Fruit fly (Drosophila melanogaster) whole organism, prepupa: ENCODE results near the gene CG31697.
A peak's percentile ranks its signal among the peaks of the same experiment; 100 is the strongest.

Experiments
- Blimp-1 ChIP-seq: fragments of 200-800 bp; sonication (Bioruptor generic); optimal IDR thresholded peaks from 3 replicates; lab custom pipeline; 2017; ENCODE audit warnings: missing biosample characterization, missing genetic modification characterization, mild to moderate bottlenecking, moderate library complexity, missing genetic modification reagents
- CG10631 ChIP-seq: fragments of 200-800 bp; sonication (Bioruptor generic); optimal IDR thresholded peaks from 2 replicates; lab custom pipeline; 2016; ENCODE audit warnings: missing biosample characterization, missing genetic modification characterization
- CG10669 ChIP-seq: fragments of 200-800 bp; sonication (Bioruptor generic); optimal IDR thresholded peaks from 3 replicates; lab custom pipeline; 2018; ENCODE audit warnings: missing biosample characterization, mild to moderate bottlenecking, missing genetic modification characterization, moderate library complexity
- CG11294 ChIP-seq: fragments of 200-800 bp; sonication (Bioruptor generic); IDR thresholded peaks from 2 replicates; pipeline ENCODE4 v1.3.6; 2022; ENCODE audit warnings: missing biosample characterization, missing genetic modification characterization
- CG11902 ChIP-seq: fragments of 200-800 bp; sonication (Bioruptor generic); optimal IDR thresholded peaks from 3 replicates; lab custom pipeline; 2016; ENCODE audit warnings: missing biosample characterization, missing genetic modification characterization
- CG1621 ChIP-seq: fragments of 200-800 bp; sonication (Bioruptor generic); optimal IDR thresholded peaks from 3 replicates; lab custom pipeline; 2018; ENCODE audit warnings: missing biosample characterization, mild to moderate bottlenecking, missing genetic modification characterization
- CG16779 ChIP-seq: fragments of 200-800 bp; sonication (Bioruptor generic); optimal IDR thresholded peaks from 3 replicates; lab custom pipeline; 2017; ENCODE audit warnings: missing biosample characterization, mild to moderate bottlenecking, missing genetic modification characterization
- CG31627 ChIP-seq: fragments of 200-800 bp; sonication (Bioruptor generic); optimal IDR thresholded peaks from 3 replicates; lab custom pipeline; 2016; ENCODE audit warnings: missing biosample characterization, missing genetic modification characterization
- CG32006 ChIP-seq: fragments of 200-800 bp; sonication (Bioruptor generic); optimal IDR thresholded peaks from 3 replicates; lab custom pipeline; 2017; ENCODE audit warnings: missing biosample characterization, mild to moderate bottlenecking, missing genetic modification characterization
- CG3919 ChIP-seq: fragments of 200-800 bp; sonication (Bioruptor generic); optimal IDR thresholded peaks from 3 replicates; lab custom pipeline; 2016; ENCODE audit warnings: missing biosample characterization, missing genetic modification characterization
- CG6163 ChIP-seq: fragments of 200-800 bp; sonication (Bioruptor generic); IDR thresholded peaks from 3 replicates; pipeline ENCODE4 v1.3.6; 2022; ENCODE audit warnings: missing biosample characterization, missing genetic modification characterization
- CG6808 ChIP-seq: fragments of 200-800 bp; sonication (Bioruptor generic); optimal IDR thresholded peaks from 3 replicates; lab custom pipeline; 2017; ENCODE audit warnings: missing biosample characterization, missing genetic modification characterization, mild to moderate bottlenecking, moderate library complexity, missing genetic modification reagents
- CG6854 ChIP-seq: fragments of 200-800 bp; sonication (Bioruptor generic); optimal IDR thresholded peaks from 2 replicates; lab custom pipeline; 2017; ENCODE audit warnings: missing biosample characterization, mild to moderate bottlenecking, missing genetic modification characterization
- CG8119 ChIP-seq: fragments of 200-800 bp; sonication (Bioruptor generic); IDR thresholded peaks from 3 replicates; pipeline ENCODE4 v1.3.6; 2022; ENCODE audit warnings: missing biosample characterization, missing genetic modification characterization
- CG8319 ChIP-seq: fragments of 200-800 bp; sonication (Bioruptor generic); optimal IDR thresholded peaks from 3 replicates; lab custom pipeline; 2016; ENCODE audit warnings: missing biosample characterization, missing genetic modification characterization
- CG8632 ChIP-seq: fragments of 200-800 bp; sonication (Bioruptor generic); optimal IDR thresholded peaks from 3 replicates; lab custom pipeline; 2016; ENCODE audit warnings: missing biosample characterization, missing genetic modification characterization
- CG9139 ChIP-seq: fragments of 200-800 bp; sonication (Bioruptor generic); optimal IDR thresholded peaks from 3 replicates; lab custom pipeline; 2017; ENCODE audit warnings: missing biosample characterization, mild to moderate bottlenecking, missing genetic modification characterization
- Eip75B ChIP-seq: fragments of 200-800 bp; sonication (Bioruptor generic); optimal IDR thresholded peaks from 3 replicates; lab custom pipeline; 2016; ENCODE audit warnings: missing biosample characterization, missing genetic modification characterization
- Eip78C ChIP-seq: fragments of 200-800 bp; sonication (Bioruptor generic); peaks from one replicate; lab custom pipeline; 2016; ENCODE audit warnings: missing biosample characterization, missing genetic modification characterization
- Eip93F ChIP-seq: fragments of 200-800 bp; sonication (Bioruptor generic); optimal IDR thresholded peaks from 2 replicates; lab custom pipeline; 2016; ENCODE audit warnings: missing biosample characterization, mild to moderate bottlenecking, missing genetic modification characterization
- Ets21C ChIP-seq: fragments of 200-800 bp; sonication (Bioruptor generic); optimal IDR thresholded peaks from 3 replicates; lab custom pipeline; 2016; ENCODE audit warnings: missing biosample characterization, missing genetic modification characterization
- Ets96B ChIP-seq: fragments of 200-800 bp; optimal IDR thresholded peaks from 2 replicates; lab custom pipeline; 2019; ENCODE audit warnings: missing biosample characterization, mild to moderate bottlenecking, missing genetic modification characterization, moderate library complexity
- Gug ChIP-seq: fragments of 200-800 bp; sonication (Bioruptor generic); IDR thresholded peaks from 2 replicates; pipeline ENCODE4 v1.3.6; 2022; ENCODE audit warnings: missing biosample characterization, missing genetic modification characterization
- Hr38 ChIP-seq: sonication (Bioruptor generic); optimal IDR thresholded peaks from 2 replicates; lab custom pipeline; 2016; ENCODE audit warnings: missing biosample characterization, missing genetic modification characterization
- Hr39 ChIP-seq: fragments of 200-800 bp; sonication (Bioruptor generic); optimal IDR thresholded peaks from 2 replicates; lab custom pipeline; 2016; ENCODE audit warnings: missing biosample characterization, missing genetic modification characterization
- Hr4 ChIP-seq: fragments of 200-800 bp; sonication (Bioruptor generic); optimal IDR thresholded peaks from 3 replicates; lab custom pipeline; 2016; ENCODE audit warnings: missing biosample characterization, missing genetic modification characterization
- Met ChIP-seq: fragments of 200-800 bp; sonication (Bioruptor generic); optimal IDR thresholded peaks from 3 replicates; lab custom pipeline; 2016; ENCODE audit warnings: missing biosample characterization, missing genetic modification characterization
- Smox ChIP-seq: fragments of 200-800 bp; sonication (Bioruptor generic); optimal IDR thresholded peaks from 3 replicates; lab custom pipeline; 2016; ENCODE audit warnings: missing biosample characterization, missing genetic modification characterization
- Sox102F ChIP-seq: fragments of 200-800 bp; sonication (Bioruptor generic); optimal IDR thresholded peaks from 2 replicates; lab custom pipeline; 2016; ENCODE audit warnings: missing biosample characterization, mild to moderate bottlenecking, missing genetic modification characterization
- Sox14 ChIP-seq: fragments of 200-800 bp; sonication (Bioruptor generic); optimal IDR thresholded peaks from 3 replicates; lab custom pipeline; 2016; ENCODE audit warnings: missing biosample characterization, missing genetic modification characterization
- Sox15 ChIP-seq: fragments of 200-800 bp; sonication (Bioruptor generic); optimal IDR thresholded peaks from 3 replicates; lab custom pipeline; 2016; ENCODE audit warnings: missing biosample characterization, missing genetic modification characterization
- acj6 ChIP-seq: fragments of 200-800 bp; sonication (Bioruptor generic); optimal IDR thresholded peaks from 3 replicates; lab custom pipeline; 2016; ENCODE audit warnings: missing biosample characterization, missing genetic modification characterization
- cyc ChIP-seq: fragments of 200-800 bp; sonication (Bioruptor generic); optimal IDR thresholded peaks from 3 replicates; lab custom pipeline; 2016; ENCODE audit warnings: missing biosample characterization, missing genetic modification characterization
- dac ChIP-seq: fragments of 200-800 bp; sonication (Bioruptor generic); optimal IDR thresholded peaks from 2 replicates; lab custom pipeline; 2017; ENCODE audit warnings: missing biosample characterization, mild to moderate bottlenecking, missing genetic modification characterization
- dsx ChIP-seq: fragments of 200-800 bp; optimal IDR thresholded peaks from 3 replicates; lab custom pipeline; 2019; ENCODE audit warnings: missing biosample characterization, mild to moderate bottlenecking, missing genetic modification characterization, moderate library complexity; ENCODE audit not compliant: poor library complexity, severe bottlenecking
- eg ChIP-seq: fragments of 200-800 bp; sonication (Bioruptor generic); IDR thresholded peaks from 3 replicates; pipeline ENCODE4 v1.3.6; 2022; ENCODE audit warnings: missing biosample characterization, missing genetic modification characterization
- fd59A ChIP-seq: fragments of 200-800 bp; sonication (Bioruptor generic); optimal IDR thresholded peaks from 2 replicates; lab custom pipeline; 2017; ENCODE audit warnings: missing biosample characterization, mild to moderate bottlenecking, missing genetic modification characterization, missing genetic modification reagents
- fd85E ChIP-seq: fragments of 200-800 bp; sonication (Bioruptor generic); optimal IDR thresholded peaks from 3 replicates; lab custom pipeline; 2016; ENCODE audit warnings: missing biosample characterization, missing genetic modification characterization
- fkh ChIP-seq: fragments of 200-800 bp; sonication (Bioruptor generic); optimal IDR thresholded peaks from 3 replicates; lab custom pipeline; 2017; ENCODE audit warnings: missing biosample characterization, mild to moderate bottlenecking, missing genetic modification characterization, moderate library complexity
- lz ChIP-seq: fragments of 200-800 bp; sonication (Bioruptor generic); optimal IDR thresholded peaks from 3 replicates; lab custom pipeline; 2016; ENCODE audit warnings: missing biosample characterization, missing genetic modification characterization
- pdm3 ChIP-seq: fragments of 200-800 bp; sonication (Bioruptor generic); optimal IDR thresholded peaks from 3 replicates; lab custom pipeline; 2016; ENCODE audit warnings: missing biosample characterization, missing genetic modification characterization
- spab ChIP-seq: fragments of 200-800 bp; sonication (Bioruptor generic); optimal IDR thresholded peaks from 2 replicates; lab custom pipeline; 2017; ENCODE audit warnings: missing biosample characterization, mild to moderate bottlenecking, missing genetic modification characterization, missing genetic modification reagents
- ss ChIP-seq, 2 experiments: fragments of 200-800 bp; sonication (Bioruptor generic); optimal IDR thresholded peaks; 2 replicates in 1 of 2; 3 replicates in 1 of 2; lab custom pipeline; 2017 to 2018; ENCODE audit warnings: mild to moderate bottlenecking in 2 of 2, missing biosample characterization in 2 of 2, missing genetic modification characterization in 2 of 2, moderate library complexity in 1 of 2
- svp ChIP-seq: fragments of 200-800 bp; sonication (Bioruptor generic); peaks from one replicate; lab custom pipeline; 2016; ENCODE audit warnings: missing biosample characterization, missing genetic modification characterization
- topi ChIP-seq: fragments of 200-800 bp; sonication (Bioruptor generic); optimal IDR thresholded peaks from 3 replicates; lab custom pipeline; 2016; ENCODE audit warnings: missing biosample characterization, missing genetic modification characterization
- vri ChIP-seq: fragments of 200-800 bp; sonication (Bioruptor generic); optimal IDR thresholded peaks from 3 replicates; lab custom pipeline; 2016; ENCODE audit warnings: missing biosample characterization, mild to moderate bottlenecking, missing genetic modification characterization

The CG31697 gene

DNA sequence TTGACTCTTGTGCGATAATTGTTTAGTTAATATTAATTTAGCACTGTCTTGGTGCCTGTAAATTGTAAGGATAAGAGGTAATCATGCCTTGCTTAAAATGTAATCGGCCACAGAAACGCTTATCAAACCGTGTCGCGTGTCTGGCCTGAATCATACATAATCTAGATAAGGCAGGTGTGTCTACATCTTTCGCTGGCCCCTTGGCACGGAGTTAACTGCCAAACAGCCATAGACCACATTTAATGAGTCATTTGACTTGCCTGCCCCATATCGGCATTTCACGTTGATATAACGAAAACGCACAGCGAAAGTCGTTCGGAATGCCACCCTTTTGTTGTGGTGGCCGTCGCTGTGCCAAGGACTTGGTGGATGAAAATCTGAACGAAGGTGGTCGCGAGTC is at the start of gene CG31697:
Gene CG31697, plus strand, starts transcription at position 215 of the 400 bp plus-strand sequence.
- TF ChIP-seq lz (GFP tag; lab: Kevin White, UChicago) = no peak
- peak; percentile 77 for TF ChIP-seq vri (GFP tag; lab: Kevin White, UChicago)
- no peak for TF ChIP-seq Sox15 (GFP tag; lab: Kevin White, UChicago)
- peak; percentile 26 for TF ChIP-seq svp
- TF ChIP-seq CG8119 = no peak
- TF ChIP-seq topi (GFP tag; lab: Kevin White, UChicago) = no peak
- TF ChIP-seq dac (GFP tag; lab: Kevin White, UChicago) = no peak
- TF ChIP-seq Eip78C = peak; percentile 5
- TF ChIP-seq CG1621 (tag; lab: Kevin White, UChicago) = no peak
- TF ChIP-seq CG6163 = no peak
- TF ChIP-seq Sox102F (GFP tag; lab: Kevin White, UChicago) = no peak
- TF ChIP-seq Smox = no peak
- no peak for TF ChIP-seq fd59A

DNA sequence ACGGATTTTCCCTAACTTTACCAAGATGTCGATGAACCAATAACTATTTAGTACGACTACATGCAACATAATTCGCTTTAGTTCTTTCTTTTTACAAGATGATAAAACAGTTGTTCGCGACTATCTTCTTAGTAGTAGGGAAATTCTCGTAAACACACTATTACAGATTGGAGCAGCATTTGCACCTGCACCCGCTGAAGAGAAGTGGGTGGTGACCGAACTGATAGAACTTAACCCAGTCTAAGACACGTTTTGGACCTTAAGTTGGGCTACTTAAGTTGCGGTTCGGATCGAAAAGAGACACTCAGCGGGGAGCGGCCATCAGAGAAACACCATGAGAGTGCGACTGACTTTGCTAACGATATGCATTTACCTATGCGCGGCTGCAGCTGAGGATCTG is 48.1 kb upstream of the CG31697 start, which contains the start of gene CG13083:
Gene CG13083, plus strand, starts transcription at position 301 of the 400 bp plus-strand sequence.
- no peak for TF ChIP-seq CG6163
- TF ChIP-seq Eip75B (GFP tag; lab: Kevin White, UChicago) = no peak
- no peak for TF ChIP-seq Eip93F (GFP tag; lab: Kevin White, UChicago)
- TF ChIP-seq ss (GFP tag; optimal IDR thresholded peaks at IDR 0.05; lab: Kevin White, UChicago) = no peak
- no peak for TF ChIP-seq CG11902 (GFP tag; lab: Kevin White, UChicago)

DNA sequence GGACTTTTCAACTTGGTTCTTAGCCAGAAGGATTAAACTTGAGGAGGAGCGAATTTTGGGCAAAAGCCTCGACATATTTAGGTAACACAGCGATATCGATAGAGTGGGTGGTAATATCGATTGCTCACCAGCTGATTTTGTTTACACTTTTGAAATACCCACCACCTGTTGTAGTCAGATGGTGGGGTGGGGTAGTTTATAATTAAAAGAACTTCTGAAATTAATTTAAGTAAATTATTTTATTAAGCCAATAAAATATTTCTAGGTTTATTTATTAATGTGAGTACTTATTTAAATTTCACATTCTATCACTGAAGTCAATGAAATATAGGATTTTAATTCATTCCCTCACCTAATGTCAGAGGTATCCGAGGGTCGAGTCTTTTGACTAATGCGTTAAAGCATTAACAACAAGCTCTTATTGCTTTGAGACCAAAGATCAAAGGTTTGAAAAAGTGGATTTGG is 45.2 kb upstream of the CG31697 start, which contains the start of the genes CG10194 and CG18094:
Gene CG10194, minus strand, starts transcription at position 108 of the 465 bp plus-strand sequence.
Gene CG18094, plus strand, starts transcription at position 266 of the 465 bp plus-strand sequence.
- TF ChIP-seq pdm3 (GFP tag; lab: Kevin White, UChicago) (no peak), Sox15 (GFP tag; lab: Kevin White, UChicago) (peak; percentile 11), CG6808 (GFP tag; lab: Kevin White, UChicago) (no peak), Ets96B (tag; lab: Kevin White, UChicago) (no peak), CG11294 (GFP tag; lab: Robert Waterston, UW) (peak; percentile 25; the same call in 1 of the 2 replicates), eg (peak; percentile 63; the same call in 2 of the 3 replicates), dsx (GFP tag; lab: Kevin White, UChicago) (no peak), Met (no peak), CG3919 (GFP tag; lab: Kevin White, UChicago) (no peak), Gug (GFP tag; lab: Robert Waterston, UW) (no peak), CG16779 (no peak), Eip93F (GFP tag; lab: Kevin White, UChicago) (peak; percentile 1), fkh (GFP tag; lab: Kevin White, UChicago) (no peak), CG6854 (peak; percentile 9), CG8119 (peak; percentile 60; the same call in 2 of the 3 replicates), dac (GFP tag; lab: Kevin White, UChicago) (no peak), fd85E (GFP tag; lab: Kevin White, UChicago) (no peak), Sox102F (GFP tag; lab: Kevin White, UChicago) (no peak), Ets21C (GFP tag; lab: Kevin White, UChicago) (no peak), Blimp-1 (GFP tag; lab: Kevin White, UChicago) (no peak), Hr4 (GFP tag; lab: Kevin White, UChicago) (peak; percentile 71), CG6163 (0 out of 3 replicates have a peak, but pooled peaks have one; percentile 10), acj6 (GFP tag; lab: Kevin White, UChicago) (no peak), Sox14 (GFP tag; lab: Kevin White, UChicago) (no peak), CG8632 (peak; percentile 59), spab (GFP tag; lab: Kevin White, UChicago) (no peak), cyc (GFP tag; lab: Kevin White, UChicago) (peak; percentile 60), fd59A (no peak), CG9139 (GFP tag; lab: Kevin White, UChicago) (no peak), CG32006 (GFP tag; lab: Kevin White, UChicago) (no peak), Eip78C (no peak), Smox (no peak), CG10631 (GFP tag; lab: Kevin White, UChicago) (no peak), Hr39 (GFP tag; lab: Kevin White, UChicago) (no peak), topi (GFP tag; lab: Kevin White, UChicago) (no peak), CG10669 (GFP tag; lab: Kevin White, UChicago) (no peak), CG1621 (tag; lab: Kevin White, UChicago) (no peak), CG31627 (peak; percentile 49), lz (GFP tag; lab: Kevin White, UChicago) (peak; percentile 53), Hr38 (GFP tag; lab: Kevin White, UChicago) (no peak), CG8319 (GFP tag; lab: Kevin White, UChicago) (peak; percentile 7), svp (peak; percentile 86)
